Fruit fly (Drosophila melanogaster) whole organism, prepupa: ENCODE data around the gene IP3K2.

Experiments
- CG10631 ChIP-seq: fragments of 200-800 bp; sonication (Bioruptor generic); optimal IDR thresholded peaks from 2 replicates; lab custom pipeline; 2016; ENCODE audit warnings: missing biosample characterization, missing genetic modification characterization
- CG10669 ChIP-seq: fragments of 200-800 bp; sonication (Bioruptor generic); optimal IDR thresholded peaks from 3 replicates; lab custom pipeline; 2018; ENCODE audit warnings: missing biosample characterization, mild to moderate bottlenecking, missing genetic modification characterization, moderate library complexity
- CG11294 ChIP-seq: fragments of 200-800 bp; sonication (Bioruptor generic); IDR thresholded peaks from 2 replicates; pipeline ENCODE4 v1.3.6; 2022; ENCODE audit warnings: missing biosample characterization, missing genetic modification characterization
- CG11762 ChIP-seq: fragments of 200-800 bp; sonication (Bioruptor generic); optimal IDR thresholded peaks from 3 replicates; lab custom pipeline; 2016; ENCODE audit warnings: missing biosample characterization, missing genetic modification characterization; ENCODE audit not compliant: insufficient read depth
- CG15336 ChIP-seq: fragments of 200-800 bp; sonication (Bioruptor generic); IDR thresholded peaks from 2 replicates; pipeline ENCODE4 v1.3.6; 2022; ENCODE audit warnings: missing biosample characterization, missing genetic modification characterization
- CG1621 ChIP-seq: fragments of 200-800 bp; sonication (Bioruptor generic); optimal IDR thresholded peaks from 3 replicates; lab custom pipeline; 2018; ENCODE audit warnings: missing biosample characterization, mild to moderate bottlenecking, missing genetic modification characterization
- CG16779 ChIP-seq: fragments of 200-800 bp; sonication (Bioruptor generic); optimal IDR thresholded peaks from 3 replicates; lab custom pipeline; 2017; ENCODE audit warnings: missing biosample characterization, mild to moderate bottlenecking, missing genetic modification characterization
- CG3919 ChIP-seq: fragments of 200-800 bp; sonication (Bioruptor generic); optimal IDR thresholded peaks from 3 replicates; lab custom pipeline; 2016; ENCODE audit warnings: missing biosample characterization, missing genetic modification characterization
- CG4318 ChIP-seq: fragments of 200-800 bp; sonication (Bioruptor generic); optimal IDR thresholded peaks from 3 replicates; lab custom pipeline; 2017; ENCODE audit warnings: missing biosample characterization, mild to moderate bottlenecking, missing genetic modification characterization
- CG6163 ChIP-seq: fragments of 200-800 bp; sonication (Bioruptor generic); IDR thresholded peaks from 3 replicates; pipeline ENCODE4 v1.3.6; 2022; ENCODE audit warnings: missing biosample characterization, missing genetic modification characterization
- CG6792 ChIP-seq: fragments of 200-800 bp; sonication (Bioruptor generic); optimal IDR thresholded peaks from 3 replicates; lab custom pipeline; 2016; ENCODE audit warnings: missing biosample characterization, missing genetic modification characterization
- CG6808 ChIP-seq: fragments of 200-800 bp; sonication (Bioruptor generic); optimal IDR thresholded peaks from 3 replicates; lab custom pipeline; 2017; ENCODE audit warnings: missing biosample characterization, missing genetic modification characterization, mild to moderate bottlenecking, moderate library complexity, missing genetic modification reagents
- CG6854 ChIP-seq: fragments of 200-800 bp; sonication (Bioruptor generic); optimal IDR thresholded peaks from 2 replicates; lab custom pipeline; 2017; ENCODE audit warnings: missing biosample characterization, mild to moderate bottlenecking, missing genetic modification characterization
- CG7368 ChIP-seq: fragments of 200-800 bp; sonication (Bioruptor generic); optimal IDR thresholded peaks from 3 replicates; lab custom pipeline; 2016; ENCODE audit warnings: missing biosample characterization, missing genetic modification characterization
- CG8119 ChIP-seq: fragments of 200-800 bp; sonication (Bioruptor generic); IDR thresholded peaks from 3 replicates; pipeline ENCODE4 v1.3.6; 2022; ENCODE audit warnings: missing biosample characterization, missing genetic modification characterization
- CG9139 ChIP-seq: fragments of 200-800 bp; sonication (Bioruptor generic); optimal IDR thresholded peaks from 3 replicates; lab custom pipeline; 2017; ENCODE audit warnings: missing biosample characterization, mild to moderate bottlenecking, missing genetic modification characterization
- Eip75B ChIP-seq: fragments of 200-800 bp; sonication (Bioruptor generic); optimal IDR thresholded peaks from 3 replicates; lab custom pipeline; 2016; ENCODE audit warnings: missing biosample characterization, missing genetic modification characterization
- Eip78C ChIP-seq: fragments of 200-800 bp; sonication (Bioruptor generic); peaks from one replicate; lab custom pipeline; 2016; ENCODE audit warnings: missing biosample characterization, missing genetic modification characterization
- Eip93F ChIP-seq: fragments of 200-800 bp; sonication (Bioruptor generic); optimal IDR thresholded peaks from 2 replicates; lab custom pipeline; 2016; ENCODE audit warnings: missing biosample characterization, mild to moderate bottlenecking, missing genetic modification characterization
- Ets96B ChIP-seq: fragments of 200-800 bp; optimal IDR thresholded peaks from 2 replicates; lab custom pipeline; 2019; ENCODE audit warnings: missing biosample characterization, mild to moderate bottlenecking, missing genetic modification characterization, moderate library complexity
- Gug ChIP-seq: fragments of 200-800 bp; sonication (Bioruptor generic); IDR thresholded peaks from 2 replicates; pipeline ENCODE4 v1.3.6; 2022; ENCODE audit warnings: missing biosample characterization, missing genetic modification characterization
- Hr38 ChIP-seq: sonication (Bioruptor generic); optimal IDR thresholded peaks from 2 replicates; lab custom pipeline; 2016; ENCODE audit warnings: missing biosample characterization, missing genetic modification characterization
- Hr4 ChIP-seq: fragments of 200-800 bp; sonication (Bioruptor generic); optimal IDR thresholded peaks from 3 replicates; lab custom pipeline; 2016; ENCODE audit warnings: missing biosample characterization, missing genetic modification characterization
- Sox14 ChIP-seq: fragments of 200-800 bp; sonication (Bioruptor generic); optimal IDR thresholded peaks from 3 replicates; lab custom pipeline; 2016; ENCODE audit warnings: missing biosample characterization, missing genetic modification characterization
- dsx ChIP-seq: fragments of 200-800 bp; optimal IDR thresholded peaks from 3 replicates; lab custom pipeline; 2019; ENCODE audit warnings: missing biosample characterization, mild to moderate bottlenecking, missing genetic modification characterization, moderate library complexity; ENCODE audit not compliant: poor library complexity, severe bottlenecking
- fkh ChIP-seq: fragments of 200-800 bp; sonication (Bioruptor generic); optimal IDR thresholded peaks from 3 replicates; lab custom pipeline; 2017; ENCODE audit warnings: missing biosample characterization, mild to moderate bottlenecking, missing genetic modification characterization, moderate library complexity
- pdm3 ChIP-seq: fragments of 200-800 bp; sonication (Bioruptor generic); optimal IDR thresholded peaks from 3 replicates; lab custom pipeline; 2016; ENCODE audit warnings: missing biosample characterization, missing genetic modification characterization
- ss ChIP-seq, 2 experiments: fragments of 200-800 bp; sonication (Bioruptor generic); optimal IDR thresholded peaks; 2 replicates in 1 of 2; 3 replicates in 1 of 2; lab custom pipeline; 2017 to 2018; ENCODE audit warnings: mild to moderate bottlenecking in 2 of 2, missing biosample characterization in 2 of 2, missing genetic modification characterization in 2 of 2, moderate library complexity in 1 of 2
- svp ChIP-seq: fragments of 200-800 bp; sonication (Bioruptor generic); peaks from one replicate; lab custom pipeline; 2016; ENCODE audit warnings: missing biosample characterization, missing genetic modification characterization
- topi ChIP-seq: fragments of 200-800 bp; sonication (Bioruptor generic); optimal IDR thresholded peaks from 3 replicates; lab custom pipeline; 2016; ENCODE audit warnings: missing biosample characterization, missing genetic modification characterization
- vri ChIP-seq: fragments of 200-800 bp; sonication (Bioruptor generic); optimal IDR thresholded peaks from 3 replicates; lab custom pipeline; 2016; ENCODE audit warnings: missing biosample characterization, mild to moderate bottlenecking, missing genetic modification characterization

Gene IP3K2

DNA sequence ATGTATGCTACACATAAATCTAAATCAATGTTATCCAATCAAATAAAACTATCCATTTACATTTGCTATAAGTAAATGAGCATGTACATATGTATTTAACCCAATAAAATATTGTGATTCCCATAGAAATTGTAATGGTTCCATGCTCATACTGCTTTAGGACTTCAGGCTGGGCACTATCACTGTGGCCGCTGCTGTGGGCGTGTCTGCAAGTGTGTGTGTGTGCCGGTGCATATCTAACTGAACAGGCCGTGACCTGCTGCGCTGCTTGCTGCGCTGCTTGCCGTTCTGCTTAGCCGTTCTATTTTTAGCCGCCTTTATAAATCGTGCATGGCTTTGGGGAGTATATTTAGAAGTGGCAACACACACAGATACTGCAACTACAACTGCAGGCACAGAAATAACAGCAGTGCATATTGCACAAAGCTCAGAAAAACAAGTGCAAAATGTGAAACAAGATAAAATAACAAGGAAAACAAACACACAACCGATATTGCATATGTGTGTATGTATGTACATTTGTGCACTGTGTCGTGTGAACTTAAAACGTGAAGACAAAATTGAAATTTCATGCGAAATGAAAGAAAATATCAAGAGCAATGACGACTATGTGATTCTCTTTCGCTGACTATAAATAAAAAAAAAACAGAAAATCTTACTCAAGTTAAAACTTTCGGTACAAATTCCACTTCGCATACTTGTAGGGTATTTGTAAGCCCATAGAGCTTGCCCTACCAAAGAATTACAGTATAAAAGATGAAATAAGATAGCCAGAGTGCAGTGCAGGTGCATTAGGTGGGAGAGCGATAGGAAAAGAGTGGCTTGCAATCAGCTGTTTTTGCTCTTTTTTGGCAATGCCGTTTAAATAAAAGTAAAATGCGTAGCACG, 25.6 kb upstream of the IP3K2 start (continued):
- TF ChIP-seq CG1621 (tag; lab: Kevin White, UChicago) (peak; percentile 9), CG15336 (GFP tag; lab: Robert Waterston, UW) (peak; percentile 69), CG4318 (peak; percentile 5), Gug (GFP tag; lab: Robert Waterston, UW) (peak; percentile 53; the same call in 1 of the 2 replicates), CG6808 (GFP tag; lab: Kevin White, UChicago) (peak; percentile 38), CG6792 (peak; percentile 23), pdm3 (GFP tag; lab: Kevin White, UChicago) (peak; percentile 28), CG8119 (GFP tag; lab: Robert Waterston, UW) (0 out of 3 replicates have a peak, but pooled peaks have one; percentile 46), Ets96B (tag; lab: Kevin White, UChicago) (no peak), CG11294 (GFP tag; lab: Robert Waterston, UW) (peak; percentile 20; the same call in 1 of the 2 replicates), CG6163 (peak; percentile 78), CG7368 (GFP tag; lab: Kevin White, UChicago) (no peak), CG10669 (peak; percentile 54), topi (GFP tag; lab: Kevin White, UChicago) (peak; percentile 76), CG11762 (GFP tag; lab: Kevin White, UChicago) (peak; percentile 6), CG6854 (GFP tag; lab: Kevin White, UChicago) (no peak), Eip75B (GFP tag; lab: Kevin White, UChicago) (peak; percentile 9), CG3919 (GFP tag; lab: Kevin White, UChicago) (peak; percentile 67), ss (GFP tag; optimal IDR thresholded peaks at IDR 0.05; lab: Kevin White, UChicago) (peak; percentile 30 to 35), dsx (peak; percentile 29)
- TF ChIP-seq, all 60 proteins: peak for 49

DNA sequence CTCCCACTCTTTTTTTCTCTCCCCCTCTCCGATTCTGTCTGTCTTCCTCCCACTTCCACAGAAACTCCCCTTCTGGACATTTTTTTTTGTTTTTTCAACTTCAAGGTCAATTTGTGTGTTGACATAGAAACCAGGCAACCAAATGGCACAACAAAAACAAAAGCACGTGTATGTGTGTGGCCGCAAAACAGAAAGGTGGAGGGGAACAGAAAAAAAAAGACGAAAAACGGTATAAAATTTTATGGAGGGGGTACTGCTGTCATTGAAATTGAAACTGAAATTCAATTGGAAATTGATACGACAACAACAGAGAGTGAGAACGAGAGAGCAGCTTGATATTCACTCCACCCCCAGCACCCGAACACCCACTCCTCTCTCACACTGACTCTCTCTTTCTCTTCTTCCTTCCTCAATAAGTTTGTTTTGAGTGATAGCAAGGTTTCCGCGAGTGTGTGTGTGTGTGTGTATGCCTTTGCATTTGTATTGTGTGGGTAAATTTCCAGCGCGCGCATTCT, 24.9 kb upstream of the IP3K2 start:
- peak; percentile 22 for TF ChIP-seq vri (GFP tag; lab: Kevin White, UChicago)
- 0 out of 2 replicates have a peak, but pooled peaks have one; percentile 11 for TF ChIP-seq CG15336 (GFP tag; lab: Robert Waterston, UW)
- TF ChIP-seq CG11762 (GFP tag; lab: Kevin White, UChicago): no peak
- TF ChIP-seq svp (GFP tag; lab: Kevin White, UChicago): peak; percentile 62
- TF ChIP-seq Sox14 (GFP tag; lab: Kevin White, UChicago): no peak
- no peak for TF ChIP-seq Hr4
- no peak for TF ChIP-seq CG9139 (GFP tag; lab: Kevin White, UChicago)
- TF ChIP-seq CG6854 (GFP tag; lab: Kevin White, UChicago): peak; percentile 13
- TF ChIP-seq CG6163: peak; percentile 33; the same call in 1 of the 3 replicates
- TF ChIP-seq Eip93F (GFP tag; lab: Kevin White, UChicago): no peak
- TF ChIP-seq fkh (GFP tag; lab: Kevin White, UChicago): peak; percentile 58

dm6 chrX:13280235-13280634, 23.2 kb upstream of the IP3K2 start:
- peak; percentile 30 for TF ChIP-seq fkh (GFP tag; lab: Kevin White, UChicago)
- no peak for TF ChIP-seq Eip93F (GFP tag; lab: Kevin White, UChicago)

dm6 chrX:13280738-13281137, 22.7 kb upstream of the IP3K2 start:
- no peak for TF ChIP-seq CG10631 (GFP tag; lab: Kevin White, UChicago)
- TF ChIP-seq CG6808 (GFP tag; lab: Kevin White, UChicago): no peak
- TF ChIP-seq Eip78C (GFP tag; lab: Kevin White, UChicago): peak; percentile 52
- no peak for TF ChIP-seq Hr38 (GFP tag; lab: Kevin White, UChicago)
- no peak for TF ChIP-seq CG16779 (tag; lab: Kevin White, UChicago)
